Worm (Caenorhabditis elegans): ENCODE data around the gene fbxb-52.

DNA sequence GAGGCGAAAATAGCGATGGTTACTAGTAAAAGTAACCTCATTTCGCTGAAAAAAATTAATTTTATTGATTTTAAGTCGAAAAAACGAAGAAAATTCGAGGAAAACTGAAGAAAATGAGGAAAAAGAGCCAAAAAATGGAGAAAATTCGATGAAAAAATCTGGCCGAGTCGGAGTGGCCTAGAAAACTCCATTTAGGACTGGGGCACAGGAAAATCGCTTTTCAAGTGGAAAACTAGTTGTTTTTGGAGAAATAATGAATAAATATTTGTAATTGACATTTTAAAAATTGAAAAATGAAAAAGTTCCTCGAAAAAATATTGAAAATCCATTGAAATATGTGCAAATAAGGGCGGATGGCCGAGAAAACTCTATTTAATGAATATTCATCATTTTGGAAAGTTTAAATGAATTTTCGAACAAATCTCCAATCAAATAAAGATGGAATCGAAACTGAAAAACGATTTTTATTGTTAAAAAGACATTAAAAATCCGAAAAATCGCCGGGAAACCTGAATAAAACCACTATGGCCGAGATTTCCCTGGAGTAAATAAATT is 50.0 kb downstream of the fbxb-52 start, which contains the start of gene emc-1:
- TF ChIP-seq ztf-11 (tag; optimal IDR thresholded peaks at IDR 0.05): no peak
- no peak for TF ChIP-seq egl-27 (tag; optimal IDR thresholded peaks at IDR 0.05)
- no peak for TF ChIP-seq nhr-237 (tag; optimal IDR thresholded peaks at IDR 0.05)
- TF ChIP-seq blmp-1 (tag; optimal IDR thresholded peaks at IDR 0.05; ENCODE audit: insufficient read depth): no peak
- TF ChIP-seq nhr-11 (tag; optimal IDR thresholded peaks at IDR 0.05): no peak
- TF ChIP-seq zag-1 (tag; optimal IDR thresholded peaks at IDR 0.05): no peak
- peak in 1 of 2 experiments; percentile 22 for TF ChIP-seq lsy-2 (tag; optimal IDR thresholded peaks at IDR 0.05)
- TF ChIP-seq snpc-4 (tag; optimal IDR thresholded peaks at IDR 0.05): no peak
- no peak for TF ChIP-seq nhr-23 (tag; optimal IDR thresholded peaks at IDR 0.05)
- TF ChIP-seq nhr-77 (tag; optimal IDR thresholded peaks at IDR 0.05): no peak
- TF ChIP-seq ztf-4 (tag; optimal IDR thresholded peaks at IDR 0.05): no peak
- no peak for TF ChIP-seq lin-13 (GFP tag; optimal IDR thresholded peaks at IDR 0.05)

Measured in whole organism, L2 larva.